Worm (Caenorhabditis elegans) whole organism, L3 larva: Measurements from ENCODE around the gene W03H9.1.

Experiments used
- ZK546.5 ChIP-seq: sonication (generic microtip); optimal IDR thresholded peaks from 2 replicates; lab custom pipeline; 2017; ENCODE audit warnings: missing biosample characterization, missing genetic modification characterization
- egl-27 ChIP-seq: sonication (generic microtip); optimal IDR thresholded peaks from 4 replicates; lab custom pipeline; 2017; ENCODE audit warnings: missing biosample characterization, missing genetic modification reagents, missing genetic modification characterization
- elt-1 ChIP-seq: fragments of 150-350 bp; optimal IDR thresholded peaks from 2 replicates; lab custom pipeline; 2014; ENCODE audit warnings: missing biosample characterization, missing genetic modification characterization
- fkh-10 ChIP-seq: sonication (generic microtip); optimal IDR thresholded peaks from 2 replicates; lab custom pipeline; 2017; ENCODE audit warnings: missing biosample characterization, missing genetic modification reagents, missing genetic modification characterization
- lin-15B ChIP-seq: fragments of 150-350 bp; optimal IDR thresholded peaks from 2 replicates; lab custom pipeline; 2014; ENCODE audit warnings: missing biosample characterization, missing genetic modification characterization
- lin-39 ChIP-seq: fragments of 150-350 bp; optimal IDR thresholded peaks from 2 replicates; lab custom pipeline; 2018; ENCODE audit warnings: missing biosample characterization, missing genetic modification reagents, missing genetic modification characterization
- nhr-237 ChIP-seq: fragments of 150-350 bp; optimal IDR thresholded peaks from 2 replicates; lab custom pipeline; 2014; ENCODE audit warnings: missing biosample characterization, missing genetic modification characterization
- nhr-43 ChIP-seq: sonication (generic microtip); optimal IDR thresholded peaks from 2 replicates; lab custom pipeline; 2016; ENCODE audit warnings: mild to moderate bottlenecking, missing genetic modification characterization, missing compliant biosample characterization; ENCODE audit not compliant: poor library complexity, severe bottlenecking
- nhr-76 ChIP-seq: fragments of 150-350 bp; sonication (generic microtip); optimal IDR thresholded peaks from 5 replicates; lab custom pipeline; 2014; ENCODE audit warnings: missing biosample characterization, missing genetic modification characterization
- snpc-4 ChIP-seq: fragments of 150-350 bp; optimal IDR thresholded peaks from 2 replicates; lab custom pipeline; 2014; ENCODE audit warnings: missing biosample characterization, missing genetic modification characterization
- zag-1 ChIP-seq: fragments of 150-350 bp; optimal IDR thresholded peaks from 2 replicates; lab custom pipeline; 2014; ENCODE audit warnings: missing biosample characterization, missing genetic modification characterization

DNA sequence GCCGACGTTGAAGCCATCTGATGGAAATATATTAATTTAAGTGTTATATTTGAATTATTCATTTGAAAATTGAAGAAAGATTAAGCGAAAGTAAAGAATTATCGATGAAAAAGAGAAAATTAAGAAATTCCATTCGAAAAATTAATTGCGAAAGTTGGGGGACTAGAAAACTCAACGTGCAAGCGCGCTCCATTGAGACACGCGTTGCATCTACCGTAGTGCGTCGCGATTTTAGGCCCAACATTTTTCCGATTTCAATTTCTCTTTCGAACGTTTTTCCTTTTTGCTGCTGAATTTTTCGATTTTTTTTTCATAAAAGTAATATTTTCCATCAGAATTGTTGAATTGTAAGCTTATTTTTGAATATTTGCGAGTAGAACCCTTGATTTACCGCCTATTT is 4.4 kb upstream of the W03H9.1 start, which contains the start of gene Y48B6A.1:
- TF ChIP-seq nhr-76 (tag; lab: Kevin White, UChicago) (peak; percentile 53), elt-1 (tag; lab: Kevin White, UChicago) (peak; percentile 35), egl-27 (tag; lab: Kevin White, UChicago) (no peak), fkh-10 (GFP tag; lab: Kevin White, UChicago) (peak; percentile 77), lin-39 (tag; lab: Kevin White, UChicago) (peak; percentile 96), zag-1 (peak; percentile 18), nhr-43 (tag; lab: Kevin White, UChicago) (peak; percentile 95), ZK546.5 (tag; lab: Kevin White, UChicago) (peak; percentile 9), nhr-237 (no peak), snpc-4 (tag; lab: Kevin White, UChicago) (peak; percentile 97), lin-15B (tag; lab: Kevin White, UChicago) (peak; percentile 99)
